Worm (Caenorhabditis elegans) whole organism, L4/young adult: ENCODE measurements around the gene slr-2.

ENCODE experiments used
- W03F9.2 ChIP-seq: fragments of 150-350 bp; optimal IDR thresholded peaks from 2 replicates; lab custom pipeline; 2014; ENCODE audit warnings: missing biosample characterization, missing genetic modification characterization
- dao-5 ChIP-seq: sonication (generic microtip); optimal IDR thresholded peaks from 2 replicates; lab custom pipeline; 2016; ENCODE audit warnings: missing genotype, missing genetic modification characterization, moderate library complexity, missing compliant biosample characterization
- him-1 ChIP-seq: sonication (generic microtip); optimal IDR thresholded peaks from 2 replicates; lab custom pipeline; 2016; ENCODE audit warnings: missing genotype, missing genetic modification reagents, missing genetic modification characterization, missing compliant biosample characterization

ce11 chrV:18107969-18108368 lies 21.0 kb downstream of the slr-2 start, which contains the start of gene Y37H2A.1:
- TF ChIP-seq him-1 (tag; lab: Kevin White, UChicago): no peak
- no peak for TF ChIP-seq W03F9.2 (tag; lab: Kevin White, UChicago)
- no peak for TF ChIP-seq dao-5 (tag; lab: Kevin White, UChicago)
